Fruit fly (Drosophila melanogaster): ENCODE results near the gene Tomosyn.

Tomosyn gene

DNA sequence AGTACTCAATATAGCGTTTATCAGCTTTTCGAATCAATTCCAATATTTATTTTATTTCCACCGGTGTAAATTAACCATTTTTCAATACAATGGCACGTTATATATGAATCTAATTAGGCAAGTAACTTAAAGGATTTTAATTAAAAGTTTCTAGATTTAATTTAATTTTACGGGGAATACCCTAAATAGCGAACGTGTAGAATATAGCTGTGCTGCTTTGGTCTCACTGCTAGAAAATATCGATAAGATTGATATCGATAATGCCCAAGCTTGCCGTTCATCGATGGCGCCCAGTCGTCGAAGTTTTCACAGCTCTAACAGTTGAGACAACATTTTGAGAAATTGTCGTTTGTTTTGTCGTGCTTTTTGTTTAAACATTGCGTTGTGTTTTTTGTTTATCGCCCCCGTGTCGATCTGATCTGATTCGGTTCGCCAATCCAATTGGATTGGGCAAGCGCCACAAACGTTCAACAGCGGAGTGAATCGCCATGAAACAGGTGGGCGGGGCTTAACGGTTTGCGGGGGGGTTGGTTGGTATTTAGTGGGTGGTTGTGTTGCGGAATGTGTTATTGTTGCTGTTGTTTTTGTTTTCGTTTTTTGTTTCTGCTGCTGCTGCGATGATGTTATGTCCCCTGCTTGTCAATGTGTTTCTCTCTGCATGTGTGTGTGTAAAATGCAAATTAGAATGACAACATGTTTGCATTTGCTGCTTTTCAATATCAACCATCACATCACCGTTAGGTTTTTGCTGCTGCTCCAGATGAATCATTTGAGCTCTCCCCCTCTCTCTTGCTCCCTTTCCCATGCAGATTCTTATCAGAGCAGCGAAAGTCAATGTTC lies at the start of gene Tomosyn:
Gene Tomosyn, plus strand, starts transcription at position 289 of the 840 bp plus-strand sequence.
- peak in 1 of 2 experiments; percentile 13 for TF ChIP-seq CTCF (optimal IDR thresholded peaks at IDR 0.05)
- no peak for TF ChIP-seq CG8478 (optimal IDR thresholded peaks at IDR 0.05)

dm6 chrX:12581894-12582293 lies 49.5 kb upstream of the Tomosyn start:
- no peak for TF ChIP-seq CTCF (optimal IDR thresholded peaks at IDR 0.05)
- no peak for TF ChIP-seq CG8478 (optimal IDR thresholded peaks at IDR 0.05)

DNA sequence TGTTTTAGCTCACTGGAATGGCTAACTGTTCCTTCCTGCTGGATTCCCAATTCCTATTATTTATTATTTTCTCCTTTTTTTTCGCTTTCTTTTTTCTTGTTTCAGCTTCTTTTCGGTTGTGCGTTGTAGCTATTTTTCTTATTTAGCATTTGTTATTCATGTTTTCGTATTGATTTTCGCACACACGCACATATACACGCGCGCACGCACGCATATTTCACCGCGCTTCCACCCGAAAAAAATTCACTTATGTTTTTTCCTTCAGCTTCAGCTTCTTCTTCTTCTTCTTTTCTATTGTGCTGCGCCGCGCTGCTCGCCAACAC lies 48.8 kb upstream of the Tomosyn start:
- TF ChIP-seq CG8478 (optimal IDR thresholded peaks at IDR 0.05): no peak
- no peak for TF ChIP-seq CTCF (optimal IDR thresholded peaks at IDR 0.05)

DNA sequence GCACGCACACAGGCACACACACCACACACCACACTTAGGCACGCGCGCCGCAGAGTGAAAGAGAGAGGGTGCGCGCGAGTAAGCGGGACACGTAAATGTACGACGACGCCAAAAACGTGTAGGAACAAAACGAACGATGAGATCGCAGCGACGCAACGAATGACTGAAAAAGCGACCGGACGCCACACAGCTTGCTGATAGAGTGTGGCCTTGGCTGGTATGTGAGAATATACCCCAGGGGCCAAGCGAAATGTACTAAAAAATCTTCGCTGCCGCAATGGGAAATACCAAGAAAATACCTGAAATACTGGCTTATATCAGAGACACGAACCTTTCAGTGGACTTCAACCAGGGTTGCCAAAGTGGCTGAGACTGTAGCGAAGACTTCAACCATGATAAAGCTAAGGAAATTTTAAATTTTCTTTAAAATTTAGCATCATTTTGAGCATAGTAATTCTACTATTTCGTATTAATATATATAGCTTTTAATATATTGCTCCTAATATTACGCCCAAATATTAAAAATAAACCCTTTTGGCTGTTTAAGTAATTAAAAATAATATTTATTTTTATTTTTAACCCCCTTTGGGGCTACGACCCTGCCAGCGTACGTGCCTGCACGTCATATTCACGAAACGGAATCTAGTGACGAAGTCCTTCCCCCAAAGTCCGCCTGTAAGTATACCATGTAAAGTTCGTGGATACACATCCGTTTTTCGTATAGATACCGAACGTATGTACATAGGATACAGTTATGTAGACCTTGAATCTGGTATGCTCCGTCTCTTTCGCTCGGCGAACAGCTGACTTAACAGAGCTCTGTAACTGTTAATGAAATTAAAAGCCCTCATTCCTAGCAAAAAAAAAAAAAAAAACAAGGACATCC lies 48.2 kb upstream of the Tomosyn start, which contains the start of gene Pits:
Gene Pits, minus strand, starts transcription at position 210 of the 886 bp plus-strand sequence.
- TF ChIP-seq CG8478 (optimal IDR thresholded peaks at IDR 0.05) (no peak), CTCF (optimal IDR thresholded peaks at IDR 0.05) (peak; percentile 63 to 73)

DNA sequence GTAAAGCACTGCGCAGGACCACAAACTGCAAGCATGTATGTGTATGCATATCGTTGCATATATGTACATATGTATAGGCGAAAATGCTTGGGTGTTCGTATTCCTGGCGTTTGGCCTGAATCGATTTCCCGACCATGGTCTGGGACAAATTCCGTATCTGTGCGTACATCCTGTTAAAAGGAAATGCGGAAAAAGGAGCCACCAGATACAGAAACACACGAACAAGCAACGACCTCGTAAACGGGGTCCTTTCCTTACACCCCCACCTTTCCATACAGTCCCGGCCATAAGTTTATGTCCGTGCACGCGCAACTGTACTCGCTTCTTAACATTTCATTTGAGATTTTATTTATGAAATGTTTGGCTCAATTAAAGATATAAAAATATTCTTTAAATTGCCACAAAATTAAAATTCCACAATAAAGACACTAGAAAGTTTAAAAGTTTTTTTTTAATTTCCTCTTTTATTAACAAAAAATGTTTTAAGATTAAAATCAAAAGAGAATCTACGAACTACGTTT lies 47.5 kb upstream of the Tomosyn start:
- no peak for TF ChIP-seq CG8478 (optimal IDR thresholded peaks at IDR 0.05)
- no peak for TF ChIP-seq CTCF (optimal IDR thresholded peaks at IDR 0.05)

- TF ChIP-seq CG8478 (optimal IDR thresholded peaks at IDR 0.05) (no peak), CTCF (optimal IDR thresholded peaks at IDR 0.05) (no peak)
Measured at dm6 chrX:12591223-12592120, 39.9 kb upstream of the Tomosyn start.

DNA sequence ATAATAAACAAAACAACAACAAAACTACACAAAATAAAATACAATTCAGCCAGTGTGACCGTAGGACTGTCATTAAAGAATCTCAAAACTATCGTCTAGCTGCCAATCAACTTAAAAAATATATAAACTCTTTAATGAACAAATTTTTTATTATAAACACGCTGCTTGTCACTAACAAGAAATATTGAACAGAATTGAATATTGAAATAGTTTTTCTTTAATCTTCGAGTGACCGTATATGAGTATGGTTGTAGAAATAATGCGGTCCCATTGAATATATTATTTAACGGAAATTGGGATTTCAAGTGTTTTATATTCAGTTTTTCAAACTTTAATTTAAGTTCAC lies 39.3 kb upstream of the Tomosyn start, which contains the start of gene LIMK1:
Gene LIMK1, minus strand, starts transcription at position 73 of the 346 bp plus-strand sequence.
- TF ChIP-seq CG8478 (optimal IDR thresholded peaks at IDR 0.05) (no peak), CTCF (optimal IDR thresholded peaks at IDR 0.05) (no peak)

DNA sequence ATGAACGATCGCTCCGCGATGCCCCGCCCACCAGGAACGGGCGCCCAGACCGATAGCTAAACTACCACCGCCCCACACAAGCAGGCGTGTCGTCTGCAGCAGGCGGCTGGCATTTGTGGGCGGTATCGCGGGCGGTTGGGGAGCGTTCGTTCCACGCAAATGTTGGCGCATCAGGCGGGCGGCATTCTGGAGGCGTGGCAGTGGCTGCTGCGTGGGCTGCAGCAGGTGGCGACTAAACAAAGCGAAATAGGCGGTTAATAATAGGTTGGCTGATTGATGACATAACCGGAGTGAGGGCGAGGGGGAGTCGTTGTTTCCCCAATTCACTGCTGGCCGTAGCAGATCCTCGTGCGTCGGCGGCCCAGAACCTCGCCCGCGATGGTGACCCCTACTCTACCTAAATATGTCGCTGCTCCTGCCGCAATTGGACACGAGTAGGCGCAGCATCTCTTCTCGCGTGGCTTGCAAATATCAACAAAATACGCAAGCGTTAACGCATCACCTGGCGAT lies 36.2 kb upstream of the Tomosyn start:
- TF ChIP-seq CG8478 (optimal IDR thresholded peaks at IDR 0.05) (no peak), CTCF (optimal IDR thresholded peaks at IDR 0.05) (no peak)

- TF ChIP-seq CG8478 (optimal IDR thresholded peaks at IDR 0.05): no peak
Measured at dm6 chrX:12595610-12596336, 35.6 kb upstream of the Tomosyn start, which contains the start of the genes CG1824 and Sec16. Gene CG1824 (minus strand): TSS chrX:12595624. Gene Sec16 (plus strand): TSS chrX:12596047.

- no peak for TF ChIP-seq CTCF (optimal IDR thresholded peaks at IDR 0.05)
- no peak for TF ChIP-seq CG8478 (optimal IDR thresholded peaks at IDR 0.05)
Measured at dm6 chrX:12596353-12597107, 34.9 kb upstream of the Tomosyn start.

dm6 chrX:12600802-12601793 lies 30.3 kb upstream of the Tomosyn start:
- TF ChIP-seq CG8478 (optimal IDR thresholded peaks at IDR 0.05) (no peak), CTCF (optimal IDR thresholded peaks at IDR 0.05) (no peak)
